Worm (Caenorhabditis elegans) whole organism, late embryonic: ENCODE measurements around the gene egli-1.

Experiments
- C08G9.2 ChIP-seq: sonication (generic microtip); optimal IDR thresholded peaks from 2 replicates; lab custom pipeline; 2016; ENCODE audit warnings: mild to moderate bottlenecking, missing genetic modification characterization, moderate library complexity, missing compliant biosample characterization
- C38D4.7 ChIP-seq: fragments of 200-800 bp; sonication (Bioruptor generic); optimal IDR thresholded peaks from 2 replicates; lab custom pipeline; 2018; ENCODE audit warnings: mild to moderate bottlenecking, missing genetic modification characterization, moderate library complexity, missing compliant biosample characterization
- K09A11.1 ChIP-seq: sonication (generic microtip); optimal IDR thresholded peaks from 2 replicates; lab custom pipeline; 2017; ENCODE audit warnings: antibody characterized with exemption, mild to moderate bottlenecking, missing genetic modification characterization, missing compliant biosample characterization; ENCODE audit not compliant: insufficient read depth
- ceh-19 ChIP-seq: fragments of 200-800 bp; sonication (Bioruptor generic); optimal IDR thresholded peaks from 2 replicates; lab custom pipeline; 2018; ENCODE audit warnings: mild to moderate bottlenecking, missing genetic modification characterization, missing compliant biosample characterization
- ceh-2 ChIP-seq: sonication (generic microtip); optimal IDR thresholded peaks from 2 replicates; lab custom pipeline; 2016; ENCODE audit warnings: missing genotype, missing genetic modification characterization, missing compliant biosample characterization
- ceh-22 ChIP-seq: sonication (generic microtip); optimal IDR thresholded peaks from 2 replicates; lab custom pipeline; 2017; ENCODE audit warnings: missing biosample characterization, missing genetic modification characterization
- ceh-24 ChIP-seq: sonication (generic microtip); optimal IDR thresholded peaks from 2 replicates; lab custom pipeline; 2016; ENCODE audit warnings: mild to moderate bottlenecking, missing genetic modification characterization, missing compliant biosample characterization
- ceh-31 ChIP-seq: sonication (generic microtip); optimal IDR thresholded peaks from 2 replicates; lab custom pipeline; 2016; ENCODE audit warnings: missing genetic modification characterization, missing compliant biosample characterization
- ceh-45 ChIP-seq: fragments of 200-800 bp; sonication (Bioruptor generic); IDR thresholded peaks from 2 replicates; pipeline ENCODE4 v1.3.6; 2022; ENCODE audit warnings: missing genetic modification reagents, missing genetic modification characterization, missing compliant biosample characterization
- ceh-6 ChIP-seq: fragments of 200-800 bp; sonication (Bioruptor generic); optimal IDR thresholded peaks from 2 replicates; lab custom pipeline; 2018; ENCODE audit warnings: mild to moderate bottlenecking, missing genetic modification characterization, missing compliant biosample characterization
- ceh-9 ChIP-seq: sonication (generic microtip); optimal IDR thresholded peaks from 2 replicates; lab custom pipeline; 2016; ENCODE audit warnings: mild to moderate bottlenecking, missing genetic modification characterization, inconsistent platforms, missing compliant biosample characterization
- dmd-4 ChIP-seq: sonication (generic microtip); optimal IDR thresholded peaks from 2 replicates; lab custom pipeline; 2016; ENCODE audit warnings: borderline replicate concordance, missing genetic modification characterization, missing compliant biosample characterization
- dve-1 ChIP-seq: sonication (generic microtip); optimal IDR thresholded peaks from 2 replicates; lab custom pipeline; 2017; ENCODE audit warnings: antibody characterized with exemption, mild to moderate bottlenecking, missing genetic modification characterization, missing compliant biosample characterization
- elt-4 ChIP-seq: sonication (generic microtip); optimal IDR thresholded peaks from 2 replicates; lab custom pipeline; 2016; ENCODE audit warnings: missing genetic modification characterization, missing compliant biosample characterization
- ets-4 ChIP-seq: sonication (generic microtip); optimal IDR thresholded peaks from 2 replicates; lab custom pipeline; 2016; ENCODE audit warnings: missing genetic modification characterization, missing compliant biosample characterization
- fkh-10 ChIP-seq: fragments of 150-350 bp; optimal IDR thresholded peaks from 2 replicates; lab custom pipeline; 2014; ENCODE audit warnings: missing biosample characterization, missing genetic modification reagents, missing genetic modification characterization
- fkh-6 ChIP-seq: sonication (generic microtip); optimal IDR thresholded peaks from 2 replicates; lab custom pipeline; 2016; ENCODE audit warnings: missing genetic modification characterization, missing compliant biosample characterization
- gmeb-2 ChIP-seq: sonication (generic microtip); optimal IDR thresholded peaks from 2 replicates; lab custom pipeline; 2016; ENCODE audit warnings: missing genetic modification characterization, inconsistent platforms, missing compliant biosample characterization
- hlh-15 ChIP-seq: sonication (generic microtip); optimal IDR thresholded peaks from 2 replicates; lab custom pipeline; 2016; ENCODE audit warnings: missing genetic modification characterization, missing compliant biosample characterization
- hlh-30 ChIP-seq: sonication (generic microtip); optimal IDR thresholded peaks from 2 replicates; lab custom pipeline; 2017; ENCODE audit warnings: antibody characterized with exemption, missing genetic modification characterization, missing compliant biosample characterization; ENCODE audit not compliant: insufficient read depth
- hlh-6 ChIP-seq: sonication (generic microtip); optimal IDR thresholded peaks from 2 replicates; lab custom pipeline; 2016; ENCODE audit warnings: missing genotype, missing genetic modification characterization, missing compliant biosample characterization
- hlh-8 ChIP-seq: sonication (generic microtip); optimal IDR thresholded peaks from 2 replicates; lab custom pipeline; 2016; ENCODE audit warnings: missing genotype, missing genetic modification characterization, missing compliant biosample characterization
- madf-2 ChIP-seq: sonication (generic microtip); optimal IDR thresholded peaks from 2 replicates; lab custom pipeline; 2017; ENCODE audit warnings: missing genetic modification characterization, missing compliant biosample characterization
- nhr-11 ChIP-seq: fragments of 150-350 bp; optimal IDR thresholded peaks from 2 replicates; lab custom pipeline; 2014; ENCODE audit warnings: missing biosample characterization, missing genetic modification characterization
- npax-4 ChIP-seq: sonication (generic microtip); optimal IDR thresholded peaks from 2 replicates; lab custom pipeline; 2016; ENCODE audit warnings: missing genetic modification characterization, missing compliant biosample characterization
- odd-2 ChIP-seq: sonication (generic microtip); optimal IDR thresholded peaks from 2 replicates; lab custom pipeline; 2017; ENCODE audit warnings: antibody characterized with exemption, mild to moderate bottlenecking, missing genetic modification characterization, missing compliant biosample characterization
- pag-3 ChIP-seq: sonication (generic microtip); optimal IDR thresholded peaks from 2 replicates; lab custom pipeline; 2016; ENCODE audit warnings: missing compliant biosample characterization, missing genetic modification characterization, borderline replicate concordance
- sox-2 ChIP-seq: fragments of 200-800 bp; sonication (Bioruptor generic); IDR thresholded peaks from 2 replicates; pipeline ENCODE4 v1.3.6; 2022; ENCODE audit warnings: missing genetic modification reagents, missing genetic modification characterization, missing compliant biosample characterization
- syd-9 ChIP-seq: sonication (generic microtip); optimal IDR thresholded peaks from 2 replicates; lab custom pipeline; 2016; ENCODE audit warnings: mild to moderate bottlenecking, missing genetic modification characterization, moderate library complexity, missing compliant biosample characterization
- tbx-2 ChIP-seq: sonication (generic microtip); optimal IDR thresholded peaks from 2 replicates; lab custom pipeline; 2016; ENCODE audit warnings: missing genetic modification characterization, missing compliant biosample characterization
- tbx-7 ChIP-seq: sonication (generic microtip); optimal IDR thresholded peaks from 2 replicates; lab custom pipeline; 2016; ENCODE audit warnings: missing genotype, missing genetic modification characterization, missing compliant biosample characterization
- ttx-3 ChIP-seq: sonication (generic microtip); optimal IDR thresholded peaks from 2 replicates; lab custom pipeline; 2016; ENCODE audit warnings: missing genetic modification reagents, missing genetic modification characterization, missing compliant biosample characterization
- unc-3 ChIP-seq, 2 experiments: fragments of 200-800 bp in 1 of 2; sonication (Bioruptor generic) in 1 of 2; sonication (generic microtip) in 1 of 2; conservative IDR thresholded peaks in 1 of 2; optimal IDR thresholded peaks in 1 of 2; 2 replicates each; pipeline versions ENCODE4 v1.3.6 to Lab custom; 2016 to 2022; ENCODE audit warnings: missing compliant biosample characterization in 2 of 2, missing genetic modification characterization in 2 of 2, missing genetic modification reagents in 1 of 2
- unc-55 ChIP-seq: sonication (generic microtip); optimal IDR thresholded peaks from 2 replicates; lab custom pipeline; 2017; ENCODE audit warnings: missing biosample characterization, missing genetic modification reagents, missing genetic modification characterization
- unc-86 ChIP-seq: sonication (generic microtip); optimal IDR thresholded peaks from 2 replicates; lab custom pipeline; 2016; ENCODE audit warnings: missing genetic modification characterization, missing compliant biosample characterization
- zip-5 ChIP-seq: sonication (generic microtip); optimal IDR thresholded peaks from 2 replicates; lab custom pipeline; 2016; ENCODE audit warnings: missing genetic modification characterization, missing compliant biosample characterization

Gene egli-1

DNA sequence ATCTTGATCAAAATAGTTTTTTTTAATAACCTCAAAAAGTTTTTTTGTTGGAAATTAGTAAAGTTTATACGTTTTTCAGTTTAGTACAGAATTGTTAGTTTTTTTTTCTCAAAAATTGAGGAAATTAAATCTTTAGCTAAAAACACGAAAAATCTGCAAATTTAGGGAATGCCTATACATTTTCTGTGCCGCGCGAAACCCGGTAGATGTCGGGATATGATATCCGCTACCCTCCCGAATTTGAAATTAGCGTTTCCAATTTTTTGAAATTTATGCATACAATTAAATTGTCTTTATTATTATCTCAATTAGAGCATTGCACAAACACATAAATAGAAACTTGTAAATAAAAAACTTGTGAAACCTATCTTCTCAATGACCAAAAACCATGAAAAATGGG, 9.3 kb downstream of the egli-1 start:
- TF ChIP-seq madf-2 (tag; lab: Kevin White, UChicago): no peak
- no peak for TF ChIP-seq tbx-2 (tag; lab: Kevin White, UChicago)
- no peak for TF ChIP-seq sox-2 (GFP tag; lab: Robert Waterston, UW)
- no peak for TF ChIP-seq dmd-4 (tag; lab: Kevin White, UChicago)
- TF ChIP-seq nhr-11: no peak
- no peak for TF ChIP-seq hlh-6
- TF ChIP-seq ets-4 (tag; lab: Kevin White, UChicago): no peak
- no peak for TF ChIP-seq elt-4 (tag; lab: Kevin White, UChicago)

DNA sequence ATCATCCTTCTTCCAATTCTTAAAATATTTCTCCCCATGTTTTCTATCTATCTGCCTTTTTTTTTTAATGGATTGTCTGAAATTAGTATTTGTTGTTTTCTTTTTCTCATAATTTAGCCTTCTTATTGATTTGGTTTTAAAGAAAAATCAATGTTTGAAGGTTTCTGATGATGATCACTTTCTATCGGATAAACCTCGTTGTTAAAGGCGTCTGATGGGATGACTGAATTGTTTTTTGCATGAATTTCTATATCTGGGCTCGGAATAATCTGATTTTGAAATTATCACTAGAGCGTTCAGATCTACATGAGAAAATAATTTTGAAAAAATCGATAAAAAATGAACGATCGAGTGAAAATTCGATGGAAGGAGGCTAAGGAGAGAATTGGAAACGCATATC, 10.0 kb downstream of the egli-1 start, which contains the start of gene scp-1:
Gene scp-1 (plus strand): TSS at position 301 of the 400 bp plus-strand sequence.
- no peak for TF ChIP-seq npax-4
- TF ChIP-seq K09A11.1 (tag; lab: Kevin White, UChicago): no peak
- no peak for TF ChIP-seq ceh-2
- TF ChIP-seq ttx-3: no peak
- TF ChIP-seq ceh-24 (tag; lab: Kevin White, UChicago): no peak
- TF ChIP-seq odd-2 (tag; lab: Kevin White, UChicago): no peak
- TF ChIP-seq dve-1 (tag; lab: Kevin White, UChicago): no peak
- TF ChIP-seq, all 69 proteins: peak for 0

DNA sequence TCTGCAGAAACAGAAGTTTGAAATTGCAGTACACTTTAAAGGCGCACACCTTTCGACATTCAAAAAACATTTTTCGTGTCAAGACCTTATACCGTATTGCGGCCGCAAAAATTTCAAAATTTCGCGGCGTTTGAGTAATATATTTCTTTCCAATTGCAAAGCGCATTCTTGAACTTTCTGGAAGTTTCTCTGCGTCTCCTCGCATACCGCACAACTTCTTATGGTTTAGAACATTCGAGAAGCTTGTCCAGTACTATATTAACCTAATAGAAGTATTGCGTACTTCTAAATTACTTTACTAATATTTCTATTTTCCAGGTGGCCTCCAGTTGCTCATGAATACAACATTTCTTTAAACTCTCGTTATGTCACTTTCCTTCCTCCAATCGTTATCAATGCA, 12.9 kb downstream of the egli-1 start:
- TF ChIP-seq fkh-6 (no peak), ceh-31 (tag; lab: Kevin White, UChicago) (no peak), ceh-2 (no peak), unc-86 (tag; lab: Kevin White, UChicago) (no peak), tbx-2 (tag; lab: Kevin White, UChicago) (no peak), ceh-6 (GFP tag; lab: Kevin White, UChicago) (no peak), hlh-15 (no peak), C38D4.7 (GFP tag; lab: Kevin White, UChicago) (no peak), ceh-19 (GFP tag; lab: Kevin White, UChicago) (no peak), hlh-30 (no peak), ceh-45 (GFP tag; lab: Robert Waterston, UW) (no peak), unc-3 (GFP tag; conservative IDR thresholded peaks at IDR 0.05; lab: Robert Waterston, UW) (no peak), unc-3 (tag; optimal IDR thresholded peaks at IDR 0.05; lab: Kevin White, UChicago) (no peak)

DNA sequence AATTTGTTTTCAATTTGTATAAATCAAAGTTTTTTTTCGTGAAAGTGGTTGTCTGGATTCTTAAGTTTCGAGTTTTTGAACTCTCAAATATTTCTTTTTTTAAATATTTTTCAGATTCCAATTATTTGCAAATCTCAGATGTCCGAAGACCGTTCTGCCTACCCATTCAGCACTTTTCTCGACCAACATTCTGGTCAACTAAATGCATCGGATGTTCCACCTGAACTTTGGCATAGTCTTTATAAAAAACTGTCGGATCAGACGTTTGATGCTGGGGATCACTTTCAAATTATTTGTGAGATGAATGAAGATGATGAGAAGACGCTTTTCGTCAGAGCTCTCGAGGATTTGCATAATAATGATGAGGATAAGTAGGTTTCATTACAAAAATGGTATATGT, 15.1 kb downstream of the egli-1 start, which contains the start of gene ttll-12:
Gene ttll-12 (plus strand): TSS at position 139 of the 400 bp plus-strand sequence.
- TF ChIP-seq zip-5 (tag; lab: Kevin White, UChicago): no peak
- no peak for TF ChIP-seq gmeb-2
- TF ChIP-seq syd-9: no peak
- no peak for TF ChIP-seq tbx-2 (tag; lab: Kevin White, UChicago)

DNA sequence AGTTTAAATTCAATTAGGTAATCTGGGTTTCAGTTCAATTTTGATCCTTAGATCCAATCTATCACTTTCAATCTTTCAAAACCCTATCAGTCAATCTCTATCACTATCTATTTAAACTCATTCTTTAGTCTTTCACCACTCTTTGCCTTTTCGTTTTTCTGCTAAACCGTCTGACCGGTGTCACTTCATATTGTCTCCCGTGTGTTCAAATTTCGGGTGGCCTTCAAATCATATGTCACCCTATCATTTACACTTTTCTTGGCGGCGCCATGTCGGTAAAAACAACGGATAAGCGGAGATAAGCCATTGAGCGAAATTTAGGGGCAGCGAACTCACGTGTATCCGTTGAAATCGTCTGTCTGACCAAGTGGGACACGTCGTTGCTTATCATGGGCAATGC, 20.2 kb downstream of the egli-1 start:
- TF ChIP-seq fkh-6 (no peak), madf-2 (tag; lab: Kevin White, UChicago) (no peak), K09A11.1 (tag; lab: Kevin White, UChicago) (no peak), hlh-8 (tag; lab: Kevin White, UChicago) (no peak), pag-3 (no peak), fkh-10 (GFP tag; lab: Kevin White, UChicago) (no peak)

DNA sequence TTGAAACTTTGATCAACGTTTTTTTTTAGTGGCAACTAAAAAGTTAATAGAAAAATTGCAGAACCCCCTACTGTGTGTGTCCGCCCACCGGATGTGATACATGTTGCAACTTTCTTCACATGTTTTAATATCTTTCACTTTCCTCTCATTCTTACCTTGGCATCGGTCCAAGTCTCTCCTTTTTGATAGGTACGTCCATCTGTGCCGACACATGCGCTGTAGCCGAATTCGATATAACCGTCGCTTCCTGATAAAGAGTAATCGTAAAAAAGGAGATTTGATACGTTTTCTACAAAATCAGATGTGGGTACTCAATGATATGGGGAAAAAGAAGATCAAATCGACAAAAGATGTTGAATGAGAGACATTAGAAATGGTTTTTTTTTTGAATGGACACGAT, 21.4 kb downstream of the egli-1 start:
- TF ChIP-seq hlh-30: no peak
- TF ChIP-seq ceh-22: no peak
- no peak for TF ChIP-seq unc-55
- no peak for TF ChIP-seq ceh-9 (tag; lab: Kevin White, UChicago)
- no peak for TF ChIP-seq C08G9.2
- no peak for TF ChIP-seq tbx-7 (tag; lab: Kevin White, UChicago)
- TF ChIP-seq K09A11.1 (tag; lab: Kevin White, UChicago): no peak
- TF ChIP-seq syd-9: no peak
